Worm (Caenorhabditis elegans): ENCODE data around the gene K10G6.5.

- TF ChIP-seq egl-27 (tag; optimal IDR thresholded peaks at IDR 0.05) = no peak
- TF ChIP-seq nhr-12 (tag; optimal IDR thresholded peaks at IDR 0.05) = no peak
- TF ChIP-seq snpc-4 (tag; optimal IDR thresholded peaks at IDR 0.05) = no peak
- TF ChIP-seq hmg-11 (tag; optimal IDR thresholded peaks at IDR 0.05) = no peak
- TF ChIP-seq lin-39 (tag; optimal IDR thresholded peaks at IDR 0.05) = no peak
- TF ChIP-seq ama-1 (optimal IDR thresholded peaks at IDR 0.05) = no peak
- no peak for TF ChIP-seq lsy-12 (tag; optimal IDR thresholded peaks at IDR 0.05)
- TF ChIP-seq nhr-25 (tag; optimal IDR thresholded peaks at IDR 0.05) = no peak
- TF ChIP-seq mdl-1 (tag; optimal IDR thresholded peaks at IDR 0.05) = no peak
- no peak for TF ChIP-seq ztf-11 (tag; optimal IDR thresholded peaks at IDR 0.05)
- no peak for TF ChIP-seq ztf-4 (tag; optimal IDR thresholded peaks at IDR 0.05)
- no peak for TF ChIP-seq zag-1 (tag; optimal IDR thresholded peaks at IDR 0.05)
- no peak for TF ChIP-seq nhr-28 (tag; optimal IDR thresholded peaks at IDR 0.05)
Measured at ce11 chrII:3959432-3960102, 27.5 kb upstream of the K10G6.5 start.
